Fruit fly (Drosophila melanogaster) whole organism, prepupa: Measurements from ENCODE around the gene CG31855.

Source experiments
- CG1621 ChIP-seq: fragments of 200-800 bp; sonication (Bioruptor generic); optimal IDR thresholded peaks from 3 replicates; lab custom pipeline; 2018; ENCODE audit warnings: missing biosample characterization, mild to moderate bottlenecking, missing genetic modification characterization
- Ets21C ChIP-seq: fragments of 200-800 bp; sonication (Bioruptor generic); optimal IDR thresholded peaks from 3 replicates; lab custom pipeline; 2016; ENCODE audit warnings: missing biosample characterization, missing genetic modification characterization
- Sox102F ChIP-seq: fragments of 200-800 bp; sonication (Bioruptor generic); optimal IDR thresholded peaks from 2 replicates; lab custom pipeline; 2016; ENCODE audit warnings: missing biosample characterization, mild to moderate bottlenecking, missing genetic modification characterization
- dsx ChIP-seq: fragments of 200-800 bp; optimal IDR thresholded peaks from 3 replicates; lab custom pipeline; 2019; ENCODE audit warnings: missing biosample characterization, mild to moderate bottlenecking, missing genetic modification characterization, moderate library complexity; ENCODE audit not compliant: poor library complexity, severe bottlenecking
- ss ChIP-seq, 2 experiments: fragments of 200-800 bp; sonication (Bioruptor generic); optimal IDR thresholded peaks; 2 replicates in 1 of 2; 3 replicates in 1 of 2; lab custom pipeline; 2017 to 2018; ENCODE audit warnings: mild to moderate bottlenecking in 2 of 2, missing biosample characterization in 2 of 2, missing genetic modification characterization in 2 of 2, moderate library complexity in 1 of 2

DNA sequence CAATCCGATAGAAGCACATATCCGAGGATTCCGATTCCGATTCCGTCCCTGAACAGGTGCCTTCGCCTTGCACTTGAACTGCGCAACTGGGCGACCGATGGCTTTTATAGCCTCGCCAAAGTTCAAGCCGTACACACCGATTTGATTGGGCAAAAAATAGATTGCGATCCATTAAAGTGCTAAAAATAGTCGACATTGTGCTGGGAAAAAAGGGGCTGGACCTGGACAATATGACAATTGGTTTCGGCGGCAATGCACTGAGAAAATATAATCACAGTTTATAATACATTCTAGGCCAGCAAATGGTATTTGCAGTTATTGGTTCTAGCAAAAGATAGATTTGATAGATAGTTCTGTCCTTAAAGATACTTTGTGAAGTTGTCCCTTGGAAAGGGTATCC, 7.5 kb upstream of the CG31855 start, which contains the start of gene CG9377:
- TF ChIP-seq Ets21C (GFP tag; lab: Kevin White, UChicago), result no peak
- TF ChIP-seq CG1621 (tag; lab: Kevin White, UChicago), result no peak
- no peak for TF ChIP-seq Sox102F (GFP tag; lab: Kevin White, UChicago)
- TF ChIP-seq dsx, result no peak
- TF ChIP-seq ss (GFP tag; optimal IDR thresholded peaks at IDR 0.05; lab: Kevin White, UChicago), result no peak
